Fruit fly (Drosophila melanogaster) whole organism, embryonic: ENCODE measurements around the gene AlaRS-m.

Source experiments
- BtbVII ChIP-seq: fragments of 200-800 bp; sonication (Bioruptor generic); optimal IDR thresholded peaks from 3 replicates; lab custom pipeline; 2017; ENCODE audit warnings: missing biosample characterization, mild to moderate bottlenecking, missing genetic modification characterization
- CG10462 ChIP-seq: fragments of 200-800 bp; sonication (Bioruptor generic); optimal IDR thresholded peaks from 2 replicates; lab custom pipeline; 2016; ENCODE audit warnings: missing biosample characterization, missing genetic modification characterization
- CG11085 ChIP-seq: fragments of 200-800 bp; sonication (Bioruptor generic); IDR thresholded peaks from 2 replicates; pipeline ENCODE4 v1.3.6; 2022; ENCODE audit warnings: missing biosample characterization, missing genetic modification characterization
- CG11247 ChIP-seq: fragments of 200-800 bp; sonication (Bioruptor generic); IDR thresholded peaks from 2 replicates; pipeline ENCODE4 v1.3.6; 2022; ENCODE audit warnings: missing biosample characterization, missing genetic modification characterization
- CG12155 ChIP-seq: fragments of 200-800 bp; sonication (Bioruptor generic); optimal IDR thresholded peaks from 3 replicates; lab custom pipeline; 2016; ENCODE audit warnings: missing biosample characterization, missing genetic modification characterization
- CG1233 ChIP-seq: fragments of 200-800 bp; sonication (Bioruptor generic); optimal IDR thresholded peaks from 4 replicates; lab custom pipeline; 2018; ENCODE audit warnings: missing biosample characterization, mild to moderate bottlenecking, missing genetic modification characterization
- CG12659 ChIP-seq: fragments of 200-800 bp; sonication (Bioruptor generic); optimal IDR thresholded peaks from 3 replicates; lab custom pipeline; 2017; ENCODE audit warnings: mild to moderate bottlenecking, missing biosample characterization, missing genetic modification reagents, missing genetic modification characterization
- CG13123 ChIP-seq: fragments of 200-800 bp; sonication (Bioruptor generic); optimal IDR thresholded peaks from 2 replicates; lab custom pipeline; 2016; ENCODE audit warnings: missing biosample characterization, missing genetic modification characterization
- CG14050 ChIP-seq: fragments of 200-800 bp; sonication (Bioruptor generic); IDR thresholded peaks from 3 replicates; pipeline ENCODE4 v1.3.6; 2022; ENCODE audit warnings: missing biosample characterization, missing genetic modification characterization
- CG16779 ChIP-seq: fragments of 200-800 bp; sonication (Bioruptor generic); IDR thresholded peaks from 2 replicates; pipeline ENCODE4 v1.3.6; 2022; ENCODE audit warnings: missing biosample characterization, missing genetic modification characterization
- CG16863 ChIP-seq: fragments of 200-800 bp; sonication (Bioruptor generic); optimal IDR thresholded peaks from 3 replicates; lab custom pipeline; 2016; ENCODE audit warnings: missing biosample characterization, missing genetic modification characterization
- CG2116 ChIP-seq: fragments of 200-800 bp; sonication (Bioruptor generic); optimal IDR thresholded peaks from 3 replicates; lab custom pipeline; 2018; ENCODE audit warnings: missing biosample characterization, mild to moderate bottlenecking, missing genetic modification characterization
- CG2678 ChIP-seq: fragments of 200-800 bp; sonication (Bioruptor generic); optimal IDR thresholded peaks from 3 replicates; lab custom pipeline; 2019; ENCODE audit warnings: missing biosample characterization, mild to moderate bottlenecking, missing genetic modification characterization, moderate library complexity
- CG33213 ChIP-seq: fragments of 200-800 bp; sonication (Bioruptor generic); optimal IDR thresholded peaks from 3 replicates; lab custom pipeline; 2016; ENCODE audit warnings: missing biosample characterization, missing genetic modification characterization
- CG4328 ChIP-seq: fragments of 200-800 bp; sonication (Bioruptor generic); optimal IDR thresholded peaks from 3 replicates; lab custom pipeline; 2017; ENCODE audit warnings: missing biosample characterization, missing genetic modification reagents, missing genetic modification characterization
- CG6765 ChIP-seq: fragments of 200-800 bp; sonication (Bioruptor generic); optimal IDR thresholded peaks from 3 replicates; lab custom pipeline; 2017; ENCODE audit warnings: missing biosample characterization, mild to moderate bottlenecking, missing genetic modification characterization
- CG6813 ChIP-seq: fragments of 200-800 bp; sonication (Bioruptor generic); optimal IDR thresholded peaks from 2 replicates; lab custom pipeline; 2017; ENCODE audit warnings: missing biosample characterization, missing genetic modification characterization, mild to moderate bottlenecking, moderate library complexity, missing genetic modification reagents
- CG8944 ChIP-seq: fragments of 200-800 bp; sonication (Bioruptor generic); optimal IDR thresholded peaks from 3 replicates; lab custom pipeline; 2016; ENCODE audit warnings: missing biosample characterization, missing genetic modification characterization
- Camta ChIP-seq: fragments of 200-800 bp; sonication (Bioruptor generic); optimal IDR thresholded peaks from 2 replicates; lab custom pipeline; 2016; ENCODE audit warnings: missing biosample characterization, missing genetic modification characterization
- D19B ChIP-seq: fragments of 200-800 bp; sonication (Bioruptor generic); optimal IDR thresholded peaks from 2 replicates; lab custom pipeline; 2017; ENCODE audit warnings: missing biosample characterization, mild to moderate bottlenecking, missing genetic modification characterization
- Dad ChIP-seq: fragments of 200-800 bp; sonication (Bioruptor generic); optimal IDR thresholded peaks from 3 replicates; lab custom pipeline; 2016; ENCODE audit warnings: missing biosample characterization, missing genetic modification characterization
- Dbx ChIP-seq: fragments of 200-800 bp; sonication (Bioruptor generic); IDR thresholded peaks from 3 replicates; pipeline ENCODE4 v1.3.6; 2022; ENCODE audit warnings: missing biosample characterization, missing genetic modification characterization
- Dll ChIP-seq: fragments of 200-800 bp; sonication (Bioruptor generic); IDR thresholded peaks from 4 replicates; pipeline ENCODE4 v1.3.6; 2022; ENCODE audit warnings: missing biosample characterization, missing genetic modification characterization; ENCODE audit not compliant: partially characterized antibody
- Doc2 ChIP-seq: fragments of 200-800 bp; sonication (Bioruptor generic); IDR thresholded peaks from 2 replicates; pipeline ENCODE4 v1.3.6; 2022; ENCODE audit warnings: missing biosample characterization, missing genetic modification characterization
- Dp ChIP-seq: fragments of 200-800 bp; sonication (Bioruptor generic); optimal IDR thresholded peaks from 2 replicates; lab custom pipeline; 2018; ENCODE audit warnings: missing biosample characterization, mild to moderate bottlenecking, missing genetic modification characterization, moderate library complexity
- Hand ChIP-seq: fragments of 200-800 bp; sonication (Bioruptor generic); optimal IDR thresholded peaks from 2 replicates; lab custom pipeline; 2017; ENCODE audit warnings: mild to moderate bottlenecking, missing biosample characterization, missing genetic modification reagents, missing genetic modification characterization
- NC2β ChIP-seq: fragments of 200-800 bp; sonication (Bioruptor generic); optimal IDR thresholded peaks from 2 replicates; lab custom pipeline; 2016; ENCODE audit warnings: missing biosample characterization, missing genetic modification characterization
- Opbp ChIP-seq: fragments of 200-800 bp; sonication (Bioruptor generic); IDR thresholded peaks from 3 replicates; pipeline ENCODE4 v1.3.6; 2022; ENCODE audit warnings: missing biosample characterization, missing genetic modification characterization; ENCODE audit not compliant: partially characterized antibody
- Spps ChIP-seq: fragments of 200-800 bp; sonication (Bioruptor generic); optimal IDR thresholded peaks from 2 replicates; lab custom pipeline; 2018; ENCODE audit warnings: missing biosample characterization, mild to moderate bottlenecking, missing genetic modification characterization
- Sry-β ChIP-seq: fragments of 200-800 bp; sonication (Bioruptor generic); optimal IDR thresholded peaks from 2 replicates; lab custom pipeline; 2018; ENCODE audit warnings: missing biosample characterization, mild to moderate bottlenecking, missing genetic modification characterization, moderate library complexity
- cato ChIP-seq: fragments of 200-800 bp; sonication (Bioruptor generic); optimal IDR thresholded peaks from 2 replicates; lab custom pipeline; 2016; ENCODE audit warnings: missing biosample characterization, missing genetic modification characterization, borderline replicate concordance
- corto ChIP-seq: fragments of 200-800 bp; sonication (Bioruptor generic); optimal IDR thresholded peaks from 2 replicates; lab custom pipeline; 2016; ENCODE audit warnings: missing biosample characterization, mild to moderate bottlenecking, missing genetic modification characterization, moderate library complexity
- disco-r ChIP-seq: fragments of 200-800 bp; sonication (Bioruptor generic); optimal IDR thresholded peaks from 2 replicates; lab custom pipeline; 2016; ENCODE audit warnings: missing biosample characterization, missing genetic modification characterization
- esg ChIP-seq: fragments of 200-800 bp; sonication (Bioruptor generic); conservative IDR thresholded peaks from 2 replicates; pipeline ENCODE4 v1.3.6; 2022; ENCODE audit warnings: missing biosample characterization, missing genetic modification characterization
- fd3F ChIP-seq: fragments of 200-800 bp; sonication (Bioruptor generic); optimal IDR thresholded peaks from 2 replicates; lab custom pipeline; 2018; ENCODE audit warnings: missing biosample characterization, mild to moderate bottlenecking, missing genetic modification characterization, moderate library complexity
- fu2 ChIP-seq: fragments of 200-800 bp; sonication (Bioruptor generic); optimal IDR thresholded peaks from 2 replicates; lab custom pipeline; 2016; ENCODE audit warnings: missing biosample characterization, missing genetic modification characterization
- gem ChIP-seq: fragments of 200-800 bp; sonication (Bioruptor generic); optimal IDR thresholded peaks from 2 replicates; lab custom pipeline; 2019; ENCODE audit warnings: missing biosample characterization, mild to moderate bottlenecking, missing genetic modification characterization, moderate library complexity
- ham ChIP-seq: fragments of 200-800 bp; sonication (Bioruptor generic); IDR thresholded peaks from 2 replicates; pipeline ENCODE4 v1.3.6; 2022; ENCODE audit warnings: missing biosample characterization, missing genetic modification characterization
- ind ChIP-seq: fragments of 200-800 bp; sonication (Bioruptor generic); optimal IDR thresholded peaks from 3 replicates; lab custom pipeline; 2016; ENCODE audit warnings: missing biosample characterization, missing genetic modification characterization
- insv ChIP-seq, 2 experiments: fragments of 200-800 bp; sonication (Bioruptor generic); optimal IDR thresholded peaks; 3 replicates each; lab custom pipeline; 2016 to 2018; ENCODE audit warnings: missing biosample characterization in 2 of 2, missing genetic modification characterization in 2 of 2
- maf-S ChIP-seq: fragments of 200-800 bp; sonication (Bioruptor generic); optimal IDR thresholded peaks from 2 replicates; lab custom pipeline; 2016; ENCODE audit warnings: missing biosample characterization, missing genetic modification characterization
- odd ChIP-seq: fragments of 200-800 bp; sonication (Bioruptor generic); optimal IDR thresholded peaks from 2 replicates; lab custom pipeline; 2017; ENCODE audit warnings: missing biosample characterization, mild to moderate bottlenecking, missing genetic modification characterization
- pfk ChIP-seq: fragments of 200-800 bp; sonication (Bioruptor generic); optimal IDR thresholded peaks from 2 replicates; lab custom pipeline; 2018; ENCODE audit warnings: missing biosample characterization, mild to moderate bottlenecking, missing genetic modification characterization, moderate library complexity
- sisA ChIP-seq: fragments of 200-800 bp; sonication (Bioruptor generic); IDR thresholded peaks from 2 replicates; pipeline ENCODE4 v1.3.6; 2022; ENCODE audit warnings: missing biosample characterization, missing genetic modification characterization
- sob ChIP-seq: fragments of 200-800 bp; sonication (Bioruptor generic); IDR thresholded peaks from 2 replicates; pipeline ENCODE4 v1.3.6; 2022; ENCODE audit warnings: missing biosample characterization, missing genetic modification characterization
- tap ChIP-seq: fragments of 200-800 bp; optimal IDR thresholded peaks from 3 replicates; lab custom pipeline; 2019; ENCODE audit warnings: missing biosample characterization, mild to moderate bottlenecking, missing genetic modification characterization, moderate library complexity
- tgo ChIP-seq: fragments of 200-800 bp; sonication (Bioruptor generic); IDR thresholded peaks from 3 replicates; pipeline ENCODE4 v1.3.6; 2022; ENCODE audit warnings: missing biosample characterization, missing genetic modification characterization
- tx ChIP-seq: fragments of 200-800 bp; sonication (Bioruptor generic); optimal IDR thresholded peaks from 2 replicates; lab custom pipeline; 2016; ENCODE audit warnings: missing biosample characterization, missing genetic modification characterization
- unpg ChIP-seq: fragments of 200-800 bp; sonication (Bioruptor generic); optimal IDR thresholded peaks from 3 replicates; lab custom pipeline; 2018; ENCODE audit warnings: missing biosample characterization, mild to moderate bottlenecking, missing genetic modification characterization, moderate library complexity
- wdn ChIP-seq: fragments of 200-800 bp; sonication (Bioruptor generic); IDR thresholded peaks from 2 replicates; pipeline ENCODE4 v1.3.6; 2022; ENCODE audit warnings: missing biosample characterization, missing genetic modification characterization

AlaRS-m gene

dm6 chr3L:5182255-5182993, 36.5 kb downstream of the AlaRS-m start (continued):
- TF ChIP-seq sob, result peak; percentile 41; the same call in 1 of the 2 replicates
- no peak for TF ChIP-seq CG16863 (GFP tag; lab: Kevin White, UChicago)
- no peak for TF ChIP-seq CG6765 (GFP tag; lab: Kevin White, UChicago)
- TF ChIP-seq CG8944 (GFP tag; lab: Kevin White, UChicago), result no peak
- peak; percentile 64 for TF ChIP-seq gem
- no peak for TF ChIP-seq D19B (GFP tag; lab: Kevin White, UChicago)
- TF ChIP-seq Dad (GFP tag; lab: Kevin White, UChicago), result no peak
- TF ChIP-seq tx (GFP tag; lab: Kevin White, UChicago), result no peak
- peak; percentile 6 for TF ChIP-seq maf-S
- peak; percentile 51 for TF ChIP-seq CG12659
- TF ChIP-seq BtbVII, result no peak
- no peak for TF ChIP-seq CG12155 (GFP tag; lab: Kevin White, UChicago)
- TF ChIP-seq pfk (GFP tag; lab: Kevin White, UChicago), result no peak
- no peak for TF ChIP-seq disco-r
- no peak for TF ChIP-seq CG11247 (GFP tag; lab: Robert Waterston, UW)
- TF ChIP-seq NC2β (GFP tag; lab: Kevin White, UChicago), result no peak
- TF ChIP-seq Camta, result peak; percentile 10
- no peak for TF ChIP-seq CG10462 (GFP tag; lab: Kevin White, UChicago)
- no peak for TF ChIP-seq CG4328
- TF ChIP-seq Dbx (GFP tag; lab: Robert Waterston, UW), result peak; percentile 56; the same call in 1 of the 3 replicates
- no peak; the same call in 1 of the 2 replicates for TF ChIP-seq esg (GFP tag; lab: Robert Waterston, UW)
- peak; percentile 46 for TF ChIP-seq sisA
- 0 out of 3 replicates have a peak, but pooled peaks have one; percentile 12 for TF ChIP-seq CG14050 (GFP tag; lab: Robert Waterston, UW)
- TF ChIP-seq Dll (GFP tag; lab: Robert Waterston, UW), result no peak
- TF ChIP-seq fu2 (GFP tag; lab: Kevin White, UChicago), result peak; percentile 21
- TF ChIP-seq CG13123 (GFP tag; lab: Kevin White, UChicago), result no peak
- TF ChIP-seq CG16779 (GFP tag; lab: Robert Waterston, UW), result no peak
- peak; percentile 19 for TF ChIP-seq fd3F (GFP tag; lab: Kevin White, UChicago)
- peak; percentile 27; the same call in 1 of the 2 replicates for TF ChIP-seq wdn
- no peak for TF ChIP-seq CG11085 (GFP tag; lab: Robert Waterston, UW)
- no peak for TF ChIP-seq Dp
- no peak for TF ChIP-seq insv (GFP tag; optimal IDR thresholded peaks at IDR 0.05; lab: Kevin White, UChicago)
- TF ChIP-seq corto (GFP tag; lab: Kevin White, UChicago), result no peak
- no peak for TF ChIP-seq Opbp (GFP tag; lab: Robert Waterston, UW)
- TF ChIP-seq Doc2 (GFP tag; lab: Robert Waterston, UW), result no peak
- TF ChIP-seq CG1233, result peak; percentile 17
- TF ChIP-seq CG2116 (GFP tag; lab: Kevin White, UChicago), result no peak
- no peak for TF ChIP-seq odd (GFP tag; lab: Kevin White, UChicago)
- TF ChIP-seq CG33213 (GFP tag; lab: Kevin White, UChicago), result no peak
- no peak for TF ChIP-seq CG6813
- peak; percentile 38 for TF ChIP-seq unpg (GFP tag; lab: Kevin White, UChicago)
- TF ChIP-seq Spps (tag; lab: Kevin White, UChicago), result no peak
- TF ChIP-seq ind, result peak; percentile 27
- TF ChIP-seq Sry-β (GFP tag; lab: Kevin White, UChicago), result no peak
- TF ChIP-seq Hand (GFP tag; lab: Kevin White, UChicago), result peak; percentile 69
- no peak for TF ChIP-seq tgo (GFP tag; lab: Robert Waterston, UW)
- no peak for TF ChIP-seq cato
- no peak for TF ChIP-seq ham (GFP tag; lab: Robert Waterston, UW)
- peak; percentile 21 for TF ChIP-seq tap (tag; lab: Kevin White, UChicago)
- peak; percentile 72 for TF ChIP-seq CG2678 (tag; lab: Kevin White, UChicago)
